Worm (Caenorhabditis elegans) whole organism, early embryonic: ENCODE measurements around the gene cnc-3.

Source experiments
- B0310.2 ChIP-seq: sonication (generic microtip); optimal IDR thresholded peaks from 2 replicates; lab custom pipeline; 2016; ENCODE audit warnings: mild to moderate bottlenecking, missing genetic modification characterization, missing compliant biosample characterization
- F13C5.2 ChIP-seq: sonication (generic microtip); optimal IDR thresholded peaks from 2 replicates; lab custom pipeline; 2017; ENCODE audit warnings: mild to moderate bottlenecking, missing genetic modification characterization, inconsistent platforms, missing compliant biosample characterization
- aly-1 ChIP-seq: sonication (generic microtip); optimal IDR thresholded peaks from 2 replicates; lab custom pipeline; 2016; ENCODE audit warnings: missing genetic modification characterization, missing compliant biosample characterization
- ama-1 ChIP-seq: fragments of 150-350 bp; optimal IDR thresholded peaks from 2 replicates; lab custom pipeline; 2014
- ceh-13 ChIP-seq: fragments of 200-800 bp; sonication (Bioruptor generic); optimal IDR thresholded peaks from 2 replicates; lab custom pipeline; 2018; ENCODE audit warnings: mild to moderate bottlenecking, missing genetic modification characterization, missing compliant biosample characterization
- ceh-36 ChIP-seq: sonication (generic microtip); optimal IDR thresholded peaks from 2 replicates; lab custom pipeline; 2016; ENCODE audit warnings: missing genetic modification characterization, inconsistent platforms, missing compliant biosample characterization
- ets-7 ChIP-seq: sonication (generic microtip); optimal IDR thresholded peaks from 2 replicates; lab custom pipeline; 2016; ENCODE audit warnings: missing genotype, missing genetic modification characterization, missing compliant biosample characterization
- flt-1 ChIP-seq: fragments of 200-800 bp; sonication (Bioruptor generic); IDR thresholded peaks from 2 replicates; pipeline ENCODE4 v1.3.6; 2022; ENCODE audit warnings: missing genetic modification characterization, missing compliant biosample characterization
- hmbx-1 ChIP-seq: sonication (generic microtip); optimal IDR thresholded peaks from 2 replicates; lab custom pipeline; 2016; ENCODE audit warnings: mild to moderate bottlenecking, missing genetic modification characterization, missing compliant biosample characterization
- hmg-4 ChIP-seq: fragments of 200-800 bp; sonication (Bioruptor generic); optimal IDR thresholded peaks from 2 replicates; lab custom pipeline; 2018; ENCODE audit warnings: mild to moderate bottlenecking, missing genetic modification characterization, missing compliant biosample characterization
- hnd-1 ChIP-seq: sonication (generic microtip); optimal IDR thresholded peaks from 2 replicates; lab custom pipeline; 2016; ENCODE audit warnings: missing genetic modification characterization, missing compliant biosample characterization
- pes-1 ChIP-seq: fragments of 200-800 bp; sonication (Bioruptor generic); IDR thresholded peaks from 2 replicates; pipeline ENCODE4 v1.3.6; 2022; ENCODE audit warnings: missing genetic modification reagents, missing genetic modification characterization, missing compliant biosample characterization
- scrt-1 ChIP-seq: fragments of 200-800 bp; sonication (Bioruptor generic); IDR thresholded peaks from 2 replicates; pipeline ENCODE4 v1.3.6; 2022; ENCODE audit warnings: missing genetic modification characterization, missing compliant biosample characterization
- sea-1 ChIP-seq: fragments of 200-800 bp; sonication (Bioruptor generic); conservative IDR thresholded peaks from 2 replicates; pipeline ENCODE4 v1.3.6; 2022; ENCODE audit warnings: missing genetic modification characterization, missing compliant biosample characterization
- tbx-11 ChIP-seq: fragments of 200-800 bp; sonication (Bioruptor generic); IDR thresholded peaks from 2 replicates; pipeline ENCODE4 v1.3.6; 2022; ENCODE audit warnings: missing genetic modification characterization, missing compliant biosample characterization
- tbx-37 ChIP-seq: fragments of 200-800 bp; sonication (Bioruptor generic); conservative IDR thresholded peaks from 2 replicates; pipeline ENCODE4 v1.3.6; 2022; ENCODE audit warnings: missing genetic modification reagents, missing genetic modification characterization, missing compliant biosample characterization
- tra-4 ChIP-seq: sonication (generic microtip); optimal IDR thresholded peaks from 2 replicates; lab custom pipeline; 2017; ENCODE audit warnings: missing genetic modification characterization, missing compliant biosample characterization

cnc-3 gene

DNA sequence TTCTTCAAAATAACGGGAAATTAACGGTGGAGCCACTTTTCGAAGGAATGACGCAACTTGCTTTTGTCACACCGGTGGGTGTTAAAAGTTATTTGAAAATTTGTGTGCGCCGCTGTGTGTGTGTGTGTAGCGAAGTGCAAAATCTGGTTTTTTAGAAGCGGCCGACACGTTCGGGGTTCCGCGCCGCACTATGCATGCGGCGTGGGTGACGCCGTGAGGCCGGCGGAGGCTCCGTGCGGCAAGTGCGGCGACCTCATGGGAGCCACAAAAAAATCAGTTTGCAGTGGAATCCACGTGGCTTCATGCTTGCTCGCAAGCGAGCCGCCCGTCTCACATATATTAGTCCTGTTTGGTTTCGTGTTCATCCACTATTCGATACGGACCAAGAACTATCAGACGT, 7.5 kb downstream of the cnc-3 start:
- no peak for TF ChIP-seq hmbx-1 (tag; lab: Kevin White, UChicago)
- no peak for TF ChIP-seq flt-1
- no peak for TF ChIP-seq ceh-36
- TF ChIP-seq hnd-1 (tag; lab: Kevin White, UChicago) = no peak

DNA sequence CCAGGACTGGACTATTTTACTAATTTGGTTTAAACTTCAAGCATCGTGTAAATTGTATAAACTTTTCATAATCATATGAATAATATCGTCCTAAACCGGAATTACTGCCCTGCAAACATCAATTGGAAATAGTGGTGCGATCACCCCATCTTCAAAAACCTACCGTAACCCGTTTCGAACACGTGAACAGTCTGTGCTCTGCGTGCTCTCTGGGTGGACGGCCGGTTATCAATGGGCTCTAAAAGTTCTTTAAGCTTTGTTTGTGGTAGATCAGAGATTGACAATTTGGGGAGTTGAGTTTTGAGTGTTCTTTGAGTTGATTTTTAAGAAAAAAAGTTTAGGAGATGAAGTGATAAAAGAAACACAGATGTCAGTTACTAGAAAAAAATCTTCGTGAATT, 8.8 kb downstream of the cnc-3 start:
- no peak for TF ChIP-seq tbx-37 (GFP tag; lab: Robert Waterston, UW)
- no peak for TF ChIP-seq hmg-4 (GFP tag; lab: Kevin White, UChicago)
- TF ChIP-seq aly-1 = no peak
- TF ChIP-seq ets-7 (tag; lab: Kevin White, UChicago) = no peak
- TF ChIP-seq F13C5.2 (tag; lab: Kevin White, UChicago) = no peak
- no peak for TF ChIP-seq ama-1 (lab: Kevin White, UChicago)
- no peak for TF ChIP-seq tbx-11 (GFP tag; lab: Robert Waterston, UW)
- no peak for TF ChIP-seq hmbx-1 (tag; lab: Kevin White, UChicago)
- no peak for TF ChIP-seq sea-1
- no peak for TF ChIP-seq hnd-1 (tag; lab: Kevin White, UChicago)
- no peak for TF ChIP-seq pes-1 (GFP tag; lab: Robert Waterston, UW)
- no peak for TF ChIP-seq scrt-1 (GFP tag; lab: Robert Waterston, UW)
- no peak for TF ChIP-seq flt-1
- no peak for TF ChIP-seq tra-4
- TF ChIP-seq ceh-13 (GFP tag; lab: Kevin White, UChicago) = no peak

DNA sequence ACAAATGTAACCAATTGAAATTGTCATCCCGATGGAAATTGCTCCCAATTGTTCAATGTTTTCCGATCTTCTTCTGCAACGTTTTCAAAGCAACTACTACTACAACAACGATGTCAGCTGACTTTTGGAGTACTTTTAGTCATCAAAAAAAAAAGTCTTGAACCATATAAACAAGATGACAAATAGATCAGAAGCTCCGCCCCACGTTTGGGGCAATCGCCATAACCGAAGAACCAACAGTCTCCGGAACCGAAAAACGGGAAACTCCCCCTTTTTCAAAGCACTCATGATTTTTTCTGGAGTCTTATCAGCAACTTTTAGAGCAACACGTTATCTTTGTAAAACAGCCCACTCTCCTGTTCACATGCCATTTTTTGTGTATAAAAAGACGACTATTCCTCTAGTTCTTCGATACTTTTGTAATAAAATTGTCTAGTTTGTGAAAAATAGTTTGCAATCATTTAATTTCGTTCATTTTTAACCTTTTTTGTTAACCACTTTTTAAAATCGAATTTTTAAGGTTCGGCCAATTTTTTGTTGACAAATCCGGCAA, 11.6 kb downstream of the cnc-3 start:
- no peak for TF ChIP-seq flt-1
- no peak for TF ChIP-seq sea-1
- TF ChIP-seq tbx-37 (GFP tag; lab: Robert Waterston, UW) = no peak
- no peak for TF ChIP-seq aly-1
- no peak for TF ChIP-seq tra-4
- TF ChIP-seq hmbx-1 (tag; lab: Kevin White, UChicago) = no peak
- TF ChIP-seq scrt-1 (GFP tag; lab: Robert Waterston, UW) = no peak
- no peak for TF ChIP-seq hmg-4 (GFP tag; lab: Kevin White, UChicago)
- TF ChIP-seq hnd-1 (tag; lab: Kevin White, UChicago) = no peak
- TF ChIP-seq F13C5.2 (tag; lab: Kevin White, UChicago) = no peak
- TF ChIP-seq ceh-13 (GFP tag; lab: Kevin White, UChicago) = no peak
- no peak for TF ChIP-seq tbx-11 (GFP tag; lab: Robert Waterston, UW)
- TF ChIP-seq ets-7 (tag; lab: Kevin White, UChicago) = no peak
- no peak for TF ChIP-seq ceh-36
- TF ChIP-seq B0310.2 = no peak

DNA sequence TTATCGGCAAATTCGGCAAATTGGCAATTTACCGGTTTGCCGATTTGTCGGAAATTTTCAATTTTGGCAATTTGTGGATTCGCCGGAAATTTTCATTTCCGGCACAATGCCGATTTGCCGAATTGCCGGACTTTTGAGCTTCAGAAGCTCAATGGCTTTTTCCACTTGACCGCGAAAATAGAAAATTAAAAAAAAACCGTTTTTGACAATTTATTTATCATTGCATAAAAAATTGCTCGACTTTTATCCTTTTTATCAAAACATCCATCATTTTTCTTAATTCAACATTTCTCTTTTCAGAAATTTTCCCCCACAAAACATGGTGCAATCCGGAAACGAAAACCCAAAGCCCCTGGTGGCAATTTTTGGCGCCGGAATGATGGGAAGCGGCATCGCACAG, 12.3 kb downstream of the cnc-3 start, which contains the start of gene hacd-1:
TSS of gene hacd-1 (plus strand) at position 301 of the 400 bp plus-strand sequence.
- no peak for TF ChIP-seq hnd-1 (tag; lab: Kevin White, UChicago)
- TF ChIP-seq ama-1 (lab: Kevin White, UChicago) = no peak
- TF ChIP-seq sea-1 = no peak
- TF ChIP-seq tbx-11 (GFP tag; lab: Robert Waterston, UW) = no peak
- TF ChIP-seq F13C5.2 (tag; lab: Kevin White, UChicago) = no peak
- no peak for TF ChIP-seq pes-1 (GFP tag; lab: Robert Waterston, UW)
- no peak for TF ChIP-seq ceh-36
- no peak for TF ChIP-seq ceh-13 (GFP tag; lab: Kevin White, UChicago)
- TF ChIP-seq aly-1 = no peak
- TF ChIP-seq tra-4 = no peak
- no peak for TF ChIP-seq scrt-1 (GFP tag; lab: Robert Waterston, UW)
- no peak for TF ChIP-seq B0310.2

DNA sequence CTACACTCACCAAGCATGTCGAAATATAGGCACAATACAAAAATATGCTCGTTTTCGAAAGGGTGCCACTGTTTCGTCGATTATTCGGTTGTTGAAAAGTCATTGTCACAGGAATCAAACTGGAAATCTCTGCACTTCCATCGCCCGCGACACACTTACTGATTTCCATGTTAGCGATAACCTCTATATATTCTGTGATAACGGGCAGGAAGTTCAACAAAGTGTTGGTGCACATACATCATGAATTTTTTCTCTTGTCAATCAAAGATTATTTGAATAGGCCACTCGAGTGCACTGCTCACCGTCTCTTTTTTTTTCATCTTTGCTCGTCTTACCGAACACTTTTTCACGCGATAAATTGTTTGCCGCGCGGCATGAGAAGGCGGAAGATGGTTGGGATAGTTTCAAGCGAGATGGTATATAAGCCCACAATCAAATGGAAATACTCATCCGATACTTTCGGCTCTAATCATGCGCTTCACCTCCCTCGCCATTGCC, 16.8 kb downstream of the cnc-3 start, which contains the start of the genes fpn-1.2 and pqn-54:
TSS of gene fpn-1.2 (minus strand) at position 157 of the 498 bp plus-strand sequence.
TSS of gene pqn-54 (plus strand) at position 448 of the 498 bp plus-strand sequence.
- TF ChIP-seq ama-1 (lab: Kevin White, UChicago) = no peak
- no peak for TF ChIP-seq pes-1 (GFP tag; lab: Robert Waterston, UW)
- TF ChIP-seq ets-7 (tag; lab: Kevin White, UChicago) = no peak
- no peak for TF ChIP-seq tra-4
- TF ChIP-seq sea-1 = no peak
- TF ChIP-seq flt-1 = no peak

DNA sequence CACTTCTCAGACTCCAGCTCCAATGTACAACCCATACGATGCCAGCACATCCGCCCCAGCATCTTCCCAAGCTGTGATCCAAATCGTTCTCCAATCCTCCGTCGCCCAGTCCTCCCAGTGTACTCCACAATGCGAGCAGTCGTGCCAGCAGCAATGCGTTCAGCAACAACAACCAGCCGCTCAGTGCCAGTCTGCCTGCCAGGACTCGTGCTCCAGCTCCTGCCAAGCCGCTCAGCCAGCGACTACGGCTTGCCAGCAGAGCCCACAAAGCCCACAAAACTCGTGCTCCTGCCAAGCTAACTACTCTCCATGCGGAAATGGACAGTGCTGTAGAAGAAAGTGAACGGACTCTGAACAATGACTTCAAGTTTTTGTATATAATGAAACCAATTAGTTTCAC, 18.1 kb downstream of the cnc-3 start:
- TF ChIP-seq B0310.2 (no peak), ceh-13 (GFP tag; lab: Kevin White, UChicago) (no peak), sea-1 (no peak), tra-4 (no peak), aly-1 (no peak), pes-1 (GFP tag; lab: Robert Waterston, UW) (no peak), scrt-1 (GFP tag; lab: Robert Waterston, UW) (no peak), tbx-11 (GFP tag; lab: Robert Waterston, UW) (no peak), tbx-37 (GFP tag; lab: Robert Waterston, UW) (no peak), ama-1 (lab: Kevin White, UChicago) (no peak)

DNA sequence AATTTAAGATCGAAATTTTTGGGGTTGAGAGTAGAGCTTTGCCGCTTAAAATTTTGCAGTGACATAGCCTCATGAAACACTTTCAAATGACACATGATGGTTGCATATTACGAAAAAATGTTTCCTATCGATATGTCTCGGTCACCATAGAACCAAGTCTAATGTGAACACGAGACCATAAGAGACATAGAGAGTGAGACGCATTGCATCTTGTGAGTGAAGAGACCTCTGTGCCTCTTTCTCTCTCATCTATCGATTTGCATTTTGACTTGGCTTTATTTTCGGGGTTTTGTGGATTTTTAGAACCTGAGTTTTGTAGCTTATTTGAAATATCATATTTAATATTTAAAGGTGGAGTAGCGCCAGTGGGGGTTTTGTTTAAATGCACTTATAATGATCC, 19.1 kb downstream of the cnc-3 start:
- TF ChIP-seq ets-7 (tag; lab: Kevin White, UChicago) (no peak), hnd-1 (tag; lab: Kevin White, UChicago) (no peak), ama-1 (lab: Kevin White, UChicago) (no peak), hmbx-1 (tag; lab: Kevin White, UChicago) (no peak), hmg-4 (GFP tag; lab: Kevin White, UChicago) (no peak), ceh-13 (GFP tag; lab: Kevin White, UChicago) (no peak), flt-1 (no peak), tra-4 (no peak), B0310.2 (no peak), scrt-1 (GFP tag; lab: Robert Waterston, UW) (no peak), F13C5.2 (tag; lab: Kevin White, UChicago) (no peak), aly-1 (no peak)

DNA sequence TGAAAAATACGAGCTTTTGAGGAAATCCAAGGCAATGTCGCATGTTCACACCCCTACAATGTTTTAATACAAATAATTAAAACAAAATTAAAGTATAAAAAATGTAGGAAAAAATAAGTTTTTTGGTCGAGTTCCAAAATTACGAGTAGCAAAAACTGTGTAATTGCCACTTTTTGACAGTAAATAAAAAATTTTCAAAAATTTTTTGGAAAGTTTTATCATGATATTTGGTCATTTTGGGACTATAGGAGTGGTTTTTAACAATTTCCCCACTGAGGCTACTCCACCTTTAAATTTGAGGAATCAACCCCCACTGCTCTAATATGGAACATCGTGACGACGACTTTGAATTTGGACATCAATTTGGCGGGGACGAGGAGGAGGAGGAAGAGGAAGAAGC, 19.6 kb downstream of the cnc-3 start, which contains the start of gene gid-8:
TSS of gene gid-8 (plus strand) at position 301 of the 400 bp plus-strand sequence.
- TF ChIP-seq ceh-36 = no peak
- TF ChIP-seq ets-7 (tag; lab: Kevin White, UChicago) = no peak
- TF ChIP-seq sea-1 = no peak
- TF ChIP-seq ceh-13 (GFP tag; lab: Kevin White, UChicago) = no peak
- no peak for TF ChIP-seq ama-1 (lab: Kevin White, UChicago)
- TF ChIP-seq tbx-37 (GFP tag; lab: Robert Waterston, UW) = no peak
- no peak for TF ChIP-seq tbx-11 (GFP tag; lab: Robert Waterston, UW)
- no peak for TF ChIP-seq B0310.2
- TF ChIP-seq hmg-4 (GFP tag; lab: Kevin White, UChicago) = no peak
- TF ChIP-seq flt-1 = no peak
- no peak for TF ChIP-seq scrt-1 (GFP tag; lab: Robert Waterston, UW)
